Worm (Caenorhabditis elegans): Measurements from ENCODE around the gene Y116A8B.4.

ce11 chrIV:17174980-17175379 lies 48.6 kb upstream of the Y116A8B.4 start:
- no peak for TF ChIP-seq unc-62 (GFP tag; optimal IDR thresholded peaks at IDR 0.05)
- TF ChIP-seq lin-13 (tag; optimal IDR thresholded peaks at IDR 0.05), result no peak
- no peak for TF ChIP-seq nhr-237 (tag; optimal IDR thresholded peaks at IDR 0.05)
- TF ChIP-seq pha-4 (tag; optimal IDR thresholded peaks at IDR 0.05), result no peak
- TF ChIP-seq mep-1 (tag; optimal IDR thresholded peaks at IDR 0.05), result no peak
- no peak for TF ChIP-seq zip-8 (tag; optimal IDR thresholded peaks at IDR 0.05)
- no peak for TF ChIP-seq elt-1 (tag; optimal IDR thresholded peaks at IDR 0.05; ENCODE audit: borderline replicate concordance, insufficient read depth)
- no peak for TF ChIP-seq unc-39 (tag; optimal IDR thresholded peaks at IDR 0.05)
- TF ChIP-seq elt-3 (tag; optimal IDR thresholded peaks at IDR 0.05), result no peak
- no peak for TF ChIP-seq nhr-76 (tag; optimal IDR thresholded peaks at IDR 0.05)
- no peak for TF ChIP-seq M03D4.4 (tag; optimal IDR thresholded peaks at IDR 0.05)
- TF ChIP-seq lsy-2 (tag; optimal IDR thresholded peaks at IDR 0.05), result no peak
